Worm (Caenorhabditis elegans): Measurements from ENCODE around the gene F46G10.4.

F46G10.4 gene

DNA sequence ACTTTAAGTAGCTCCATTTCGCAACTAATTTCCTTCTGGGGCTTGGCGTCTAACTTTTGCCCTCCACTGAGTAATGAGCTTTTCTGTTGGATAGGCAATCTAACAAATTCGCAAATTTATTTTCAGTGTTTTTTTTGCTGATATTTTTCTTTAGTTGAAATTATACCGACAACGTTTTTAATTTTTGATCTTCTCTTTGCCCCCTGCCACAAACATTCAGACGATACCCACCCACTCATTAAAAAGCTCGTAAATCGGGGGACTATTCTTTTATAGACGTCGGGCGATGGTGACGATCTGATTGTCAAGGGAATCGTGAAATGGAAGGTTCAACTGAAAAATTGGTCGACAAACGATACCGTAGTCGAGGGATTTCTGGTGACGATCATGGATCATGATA lies 10.1 kb upstream of the F46G10.4 start:
- TF ChIP-seq ceh-36 (tag; optimal IDR thresholded peaks at IDR 0.05) (no peak), hmg-4 (GFP tag; optimal IDR thresholded peaks at IDR 0.05) (no peak), hmbx-1 (tag; optimal IDR thresholded peaks at IDR 0.05) (no peak), tbx-37 (GFP tag; conservative IDR thresholded peaks at IDR 0.05) (no peak), tbx-11 (GFP tag; IDR thresholded peaks at IDR 0.05) (no peak), B0310.2 (tag; optimal IDR thresholded peaks at IDR 0.05) (no peak), F13C5.2 (tag; optimal IDR thresholded peaks at IDR 0.05) (no peak), tra-4 (tag; optimal IDR thresholded peaks at IDR 0.05) (no peak), flt-1 (GFP tag; IDR thresholded peaks at IDR 0.05) (no peak), sea-1 (GFP tag; conservative IDR thresholded peaks at IDR 0.05) (no peak)

DNA sequence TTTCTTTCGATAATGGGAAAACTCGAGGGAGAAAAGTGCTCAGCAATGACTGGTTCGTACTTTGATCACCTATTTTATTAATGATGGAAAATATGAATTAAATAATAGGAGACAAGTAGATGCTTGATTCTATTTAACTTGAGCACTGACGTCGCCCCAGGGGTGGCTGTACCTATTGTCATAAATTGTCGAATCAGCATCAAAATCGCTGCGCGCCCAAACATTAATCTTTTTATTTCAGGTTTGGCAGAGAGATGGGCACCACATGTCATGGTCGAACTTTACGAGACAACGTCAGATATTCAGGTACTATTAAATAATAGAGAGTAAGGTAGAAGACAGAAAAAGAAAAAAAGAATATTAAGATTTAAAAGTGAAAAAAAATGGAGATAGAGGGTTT lies 9.5 kb upstream of the F46G10.4 start:
- no peak for TF ChIP-seq flt-1 (GFP tag; IDR thresholded peaks at IDR 0.05)
- no peak for TF ChIP-seq scrt-1 (GFP tag; IDR thresholded peaks at IDR 0.05)
- TF ChIP-seq tbx-11 (GFP tag; IDR thresholded peaks at IDR 0.05): no peak
- no peak for TF ChIP-seq pes-1 (GFP tag; IDR thresholded peaks at IDR 0.05)
- no peak for TF ChIP-seq B0310.2 (tag; optimal IDR thresholded peaks at IDR 0.05)
- no peak for TF ChIP-seq ceh-13 (GFP tag; optimal IDR thresholded peaks at IDR 0.05)
- no peak for TF ChIP-seq tbx-37 (GFP tag; conservative IDR thresholded peaks at IDR 0.05)
- TF ChIP-seq tra-4 (tag; optimal IDR thresholded peaks at IDR 0.05): no peak
- TF ChIP-seq F13C5.2 (tag; optimal IDR thresholded peaks at IDR 0.05): no peak
- TF ChIP-seq hnd-1 (tag; optimal IDR thresholded peaks at IDR 0.05): no peak
- TF ChIP-seq hmbx-1 (tag; optimal IDR thresholded peaks at IDR 0.05): no peak
- no peak for TF ChIP-seq ets-7 (tag; optimal IDR thresholded peaks at IDR 0.05)
- no peak for TF ChIP-seq ceh-36 (tag; optimal IDR thresholded peaks at IDR 0.05)
- TF ChIP-seq sea-1 (GFP tag; conservative IDR thresholded peaks at IDR 0.05): no peak
- no peak for TF ChIP-seq ama-1 (optimal IDR thresholded peaks at IDR 0.05)
- no peak for TF ChIP-seq hmg-4 (GFP tag; optimal IDR thresholded peaks at IDR 0.05)
- TF ChIP-seq aly-1 (tag; optimal IDR thresholded peaks at IDR 0.05): no peak

DNA sequence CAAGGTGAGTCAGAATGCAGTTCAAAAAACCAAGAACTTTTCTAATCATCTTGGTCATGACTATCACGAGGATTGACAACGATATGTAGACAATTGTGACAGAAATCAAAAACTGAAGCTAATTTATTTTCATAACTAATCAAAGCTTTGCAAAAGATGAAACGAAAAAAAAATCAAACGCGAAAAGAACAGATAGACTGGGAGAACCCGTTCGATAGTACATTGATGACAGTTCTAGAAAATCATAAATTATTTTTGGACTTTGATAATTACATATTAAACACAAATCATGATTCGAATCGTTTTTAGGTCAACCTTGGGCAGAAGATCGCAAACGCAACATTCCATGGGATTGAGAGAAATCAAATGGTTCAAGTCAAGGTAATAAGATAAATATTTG lies 8.8 kb upstream of the F46G10.4 start:
- TF ChIP-seq ets-7 (tag; optimal IDR thresholded peaks at IDR 0.05) (no peak), ceh-36 (tag; optimal IDR thresholded peaks at IDR 0.05) (no peak), hmg-4 (GFP tag; optimal IDR thresholded peaks at IDR 0.05) (no peak), tra-4 (tag; optimal IDR thresholded peaks at IDR 0.05) (no peak), flt-1 (GFP tag; IDR thresholded peaks at IDR 0.05) (no peak)

DNA sequence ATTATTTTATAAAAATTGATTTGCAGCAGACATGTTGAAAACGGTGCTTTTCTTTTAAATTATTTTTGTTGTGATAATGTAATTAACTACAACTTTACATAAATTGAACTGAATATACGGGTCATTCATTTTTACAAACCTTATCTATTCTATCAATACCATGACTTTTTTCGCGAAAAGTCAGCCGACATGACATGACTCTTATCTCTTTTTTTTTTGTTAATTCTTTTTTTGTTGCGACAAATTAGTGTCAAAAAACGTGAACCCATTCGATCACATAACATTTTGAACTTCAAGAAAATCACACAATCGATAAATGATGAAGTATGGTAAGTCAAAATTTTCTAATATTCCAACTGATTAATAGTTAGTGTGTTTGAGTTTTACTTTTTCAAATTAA lies 5.8 kb upstream of the F46G10.4 start, which contains the start of gene sir-2.2:
Gene sir-2.2 (plus strand): TSS at position 34 of the 400 bp plus-strand sequence.
- TF ChIP-seq ceh-36 (tag; optimal IDR thresholded peaks at IDR 0.05) (no peak), ets-7 (tag; optimal IDR thresholded peaks at IDR 0.05) (no peak), tra-4 (tag; optimal IDR thresholded peaks at IDR 0.05) (no peak), F13C5.2 (tag; optimal IDR thresholded peaks at IDR 0.05) (no peak), aly-1 (tag; optimal IDR thresholded peaks at IDR 0.05) (no peak), pes-1 (GFP tag; IDR thresholded peaks at IDR 0.05) (no peak), tbx-11 (GFP tag; IDR thresholded peaks at IDR 0.05) (no peak), tbx-37 (GFP tag; conservative IDR thresholded peaks at IDR 0.05) (no peak)

DNA sequence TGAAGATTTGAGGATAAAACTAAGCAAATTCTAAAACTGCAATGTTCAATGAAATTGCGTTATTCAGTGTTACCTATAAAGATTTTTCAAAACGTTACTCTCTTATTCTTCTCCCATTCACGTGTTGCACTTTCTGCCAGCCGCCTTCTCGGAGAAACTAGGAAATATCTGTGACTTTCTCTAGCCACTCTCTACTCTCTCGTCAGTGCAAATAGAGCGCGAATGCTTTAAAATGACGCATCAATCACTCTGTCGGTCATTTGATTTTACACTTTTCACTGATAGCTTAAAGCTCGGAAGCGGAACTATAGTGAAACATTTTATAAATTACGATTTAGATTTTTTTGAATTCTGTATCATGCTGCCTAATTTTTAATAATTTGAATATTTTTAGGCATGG lies 5.0 kb upstream of the F46G10.4 start:
- no peak for TF ChIP-seq aly-1 (tag; optimal IDR thresholded peaks at IDR 0.05)
- TF ChIP-seq F13C5.2 (tag; optimal IDR thresholded peaks at IDR 0.05): peak; percentile 23
- no peak for TF ChIP-seq hnd-1 (tag; optimal IDR thresholded peaks at IDR 0.05)
- TF ChIP-seq ama-1 (optimal IDR thresholded peaks at IDR 0.05): no peak
- no peak for TF ChIP-seq ets-7 (tag; optimal IDR thresholded peaks at IDR 0.05)

DNA sequence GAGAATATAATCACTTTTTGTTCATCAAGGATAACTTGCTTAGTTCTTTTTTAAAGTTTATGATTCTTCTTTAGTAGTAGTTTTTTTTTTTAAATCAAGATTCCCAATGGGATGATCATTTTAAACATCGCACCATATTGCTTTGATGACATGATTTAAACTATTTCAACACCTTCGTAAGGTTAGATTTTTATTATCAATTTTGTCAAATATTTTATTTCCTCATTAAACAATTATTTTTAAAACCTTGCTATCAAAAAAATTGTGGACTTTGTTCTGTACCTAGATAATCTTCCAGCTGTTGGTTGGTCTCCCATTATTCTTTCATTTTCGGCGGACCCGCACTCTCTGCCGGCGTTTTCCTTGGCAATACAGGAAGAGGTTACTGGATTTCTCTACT lies 2.5 kb upstream of the F46G10.4 start, which contains the start of gene sir-2.3:
Gene sir-2.3 (plus strand): TSS at position 301 of the 400 bp plus-strand sequence.
- TF ChIP-seq flt-1 (GFP tag; IDR thresholded peaks at IDR 0.05) (no peak), scrt-1 (GFP tag; IDR thresholded peaks at IDR 0.05) (no peak), hmg-4 (GFP tag; optimal IDR thresholded peaks at IDR 0.05) (no peak), ceh-36 (tag; optimal IDR thresholded peaks at IDR 0.05) (no peak), ama-1 (optimal IDR thresholded peaks at IDR 0.05) (no peak), tbx-11 (GFP tag; IDR thresholded peaks at IDR 0.05) (no peak), sea-1 (GFP tag; conservative IDR thresholded peaks at IDR 0.05) (no peak), hmbx-1 (tag; optimal IDR thresholded peaks at IDR 0.05) (no peak), F13C5.2 (tag; optimal IDR thresholded peaks at IDR 0.05) (no peak)

DNA sequence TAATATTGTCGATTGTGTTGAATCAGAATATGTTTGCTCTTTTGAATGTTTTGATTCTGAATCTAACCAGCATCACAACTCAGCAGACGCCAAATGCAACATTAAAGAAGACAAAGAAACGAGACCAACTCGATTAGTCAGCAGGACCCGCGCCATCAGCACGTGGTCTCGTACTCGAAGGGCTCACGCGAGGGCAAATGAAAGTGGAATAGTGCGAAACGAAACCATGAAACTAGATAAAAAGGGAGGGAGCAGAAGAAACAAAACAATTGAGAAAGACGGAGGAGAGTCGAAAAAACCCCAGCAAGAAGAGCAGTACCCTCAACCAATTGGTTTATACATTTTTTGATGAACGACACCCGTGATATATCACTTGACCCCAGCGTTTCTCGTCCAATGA lies 3.2 kb downstream of the F46G10.4 start:
- TF ChIP-seq sea-1 (GFP tag; conservative IDR thresholded peaks at IDR 0.05) (no peak), tbx-11 (GFP tag; IDR thresholded peaks at IDR 0.05) (no peak), aly-1 (tag; optimal IDR thresholded peaks at IDR 0.05) (no peak), B0310.2 (tag; optimal IDR thresholded peaks at IDR 0.05) (no peak), flt-1 (GFP tag; IDR thresholded peaks at IDR 0.05) (no peak), ceh-13 (GFP tag; optimal IDR thresholded peaks at IDR 0.05) (no peak)

DNA sequence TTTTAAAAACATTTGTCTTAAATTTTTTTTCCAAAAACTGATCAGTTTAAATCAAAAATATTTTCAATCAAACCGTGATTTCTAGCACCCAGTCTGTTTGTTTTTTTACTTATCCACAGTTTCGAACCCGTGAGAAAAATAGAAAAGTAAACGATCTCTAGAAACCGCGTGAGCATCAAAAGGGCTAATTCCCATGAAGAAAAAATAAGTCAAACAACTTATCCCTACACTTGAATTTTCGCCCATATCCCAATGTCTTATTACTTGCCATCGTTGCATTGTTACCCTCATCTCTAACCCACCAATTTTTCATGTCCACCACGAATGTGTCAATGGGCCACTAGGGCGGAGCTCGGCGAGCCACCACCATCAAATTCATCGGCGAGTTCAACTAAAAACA lies 3.9 kb downstream of the F46G10.4 start, which contains the start of gene ptr-24:
Gene ptr-24 (plus strand): TSS at position 301 of the 400 bp plus-strand sequence.
- TF ChIP-seq hmg-4 (GFP tag; optimal IDR thresholded peaks at IDR 0.05) (no peak), F13C5.2 (tag; optimal IDR thresholded peaks at IDR 0.05) (no peak), tra-4 (tag; optimal IDR thresholded peaks at IDR 0.05) (no peak), hmbx-1 (tag; optimal IDR thresholded peaks at IDR 0.05) (no peak), ets-7 (tag; optimal IDR thresholded peaks at IDR 0.05) (no peak)

All from whole organism, early embryonic.